Fruit fly (Drosophila melanogaster) whole organism, embryonic: ENCODE results near the gene Cand1.

Experiments
- Aef1 ChIP-seq: fragments of 200-800 bp; sonication (Bioruptor generic); IDR thresholded peaks from 3 replicates; pipeline ENCODE4 v1.3.6; 2022; ENCODE audit warnings: missing biosample characterization, missing genetic modification characterization
- B-H2 ChIP-seq: fragments of 200-800 bp; sonication (Bioruptor generic); optimal IDR thresholded peaks from 2 replicates; lab custom pipeline; 2018; ENCODE audit warnings: missing biosample characterization, mild to moderate bottlenecking, missing genetic modification characterization
- C15 ChIP-seq: fragments of 200-800 bp; sonication (Bioruptor generic); IDR thresholded peaks from 3 replicates; pipeline ENCODE4 v1.3.6; 2022; ENCODE audit warnings: missing biosample characterization, missing genetic modification characterization
- CG11695 ChIP-seq: fragments of 200-800 bp; sonication (Bioruptor generic); IDR thresholded peaks from 3 replicates; pipeline ENCODE4 v1.3.6; 2022; ENCODE audit warnings: missing biosample characterization, missing genetic modification characterization
- CG12219 ChIP-seq: fragments of 200-800 bp; sonication (Bioruptor generic); optimal IDR thresholded peaks from 3 replicates; lab custom pipeline; 2018; ENCODE audit warnings: missing biosample characterization, mild to moderate bottlenecking, missing genetic modification characterization
- CG14860 ChIP-seq: fragments of 200-800 bp; sonication (Bioruptor generic); IDR thresholded peaks from 3 replicates; pipeline ENCODE4 v1.3.6; 2022; ENCODE audit warnings: missing biosample characterization, missing genetic modification characterization; ENCODE audit not compliant: partially characterized antibody
- CG15514 ChIP-seq: fragments of 200-800 bp; sonication (Bioruptor generic); optimal IDR thresholded peaks from 3 replicates; lab custom pipeline; 2017; ENCODE audit warnings: missing biosample characterization, missing genetic modification characterization, mild to moderate bottlenecking, moderate library complexity, missing genetic modification reagents
- CG1603 ChIP-seq: fragments of 200-800 bp; sonication (Bioruptor generic); optimal IDR thresholded peaks from 2 replicates; lab custom pipeline; 2019; ENCODE audit warnings: missing biosample characterization, mild to moderate bottlenecking, missing genetic modification characterization, moderate library complexity
- CG2199 ChIP-seq: fragments of 200-800 bp; sonication (Bioruptor generic); IDR thresholded peaks from 3 replicates; pipeline ENCODE4 v1.3.6; 2022; ENCODE audit warnings: missing biosample characterization, missing genetic modification characterization
- CG32767 ChIP-seq: fragments of 200-800 bp; sonication (Bioruptor generic); IDR thresholded peaks from 2 replicates; pipeline ENCODE4 v1.3.6; 2022; ENCODE audit warnings: missing biosample characterization, missing genetic modification characterization
- CG33557 ChIP-seq: fragments of 200-800 bp; sonication (Bioruptor generic); optimal IDR thresholded peaks from 2 replicates; lab custom pipeline; 2019; ENCODE audit warnings: missing biosample characterization, mild to moderate bottlenecking, missing genetic modification characterization, moderate library complexity
- CG4282 ChIP-seq: fragments of 200-800 bp; sonication (Bioruptor generic); optimal IDR thresholded peaks from 2 replicates; lab custom pipeline; 2016; ENCODE audit warnings: missing biosample characterization, missing genetic modification characterization
- CG6175 ChIP-seq: fragments of 200-800 bp; sonication (Bioruptor generic); IDR thresholded peaks from 3 replicates; pipeline ENCODE4 v1.3.6; 2022; ENCODE audit warnings: missing biosample characterization, missing genetic modification characterization
- CG7271 ChIP-seq: fragments of 200-800 bp; sonication (Bioruptor generic); optimal IDR thresholded peaks from 2 replicates; lab custom pipeline; 2018; ENCODE audit warnings: missing biosample characterization, mild to moderate bottlenecking, missing genetic modification characterization, moderate library complexity
- CG8290 ChIP-seq, 3 experiments: fragments of 200-800 bp; sonication (Bioruptor generic); optimal IDR thresholded peaks; 2 replicates each; lab custom pipeline; 2016 to 2019; ENCODE audit warnings: missing biosample characterization in 3 of 3, missing genetic modification characterization in 3 of 3, mild to moderate bottlenecking in 2 of 3, moderate library complexity in 1 of 3
- CG9797 ChIP-seq: fragments of 200-800 bp; sonication (Bioruptor generic); optimal IDR thresholded peaks from 3 replicates; lab custom pipeline; 2018; ENCODE audit warnings: missing biosample characterization, mild to moderate bottlenecking, missing genetic modification characterization
- Camta ChIP-seq: fragments of 200-800 bp; sonication (Bioruptor generic); optimal IDR thresholded peaks from 2 replicates; lab custom pipeline; 2016; ENCODE audit warnings: missing biosample characterization, missing genetic modification characterization
- D ChIP-seq, 2 experiments: fragments of 200-800 bp in 1 of 2; fragments of >200 bp in 1 of 2; sonication (Bioruptor generic) in 1 of 2; optimal IDR thresholded peaks; 2 replicates in 1 of 2; 3 replicates in 1 of 2; lab custom pipeline; 2017; ENCODE audit warnings: mild to moderate bottlenecking in 1 of 2, missing biosample characterization in 1 of 2, missing genetic modification characterization in 1 of 2, missing genetic modification reagents in 1 of 2
- Dek ChIP-seq: fragments of 200-800 bp; sonication (Bioruptor generic); optimal IDR thresholded peaks from 3 replicates; lab custom pipeline; 2019; ENCODE audit warnings: missing biosample characterization, mild to moderate bottlenecking, missing genetic modification characterization, moderate library complexity
- Fer3 ChIP-seq: fragments of 200-800 bp; sonication (Bioruptor generic); optimal IDR thresholded peaks from 2 replicates; lab custom pipeline; 2018; ENCODE audit warnings: missing biosample characterization, mild to moderate bottlenecking, missing genetic modification characterization, moderate library complexity
- HLH54F ChIP-seq: fragments of 200-800 bp; sonication (Bioruptor generic); optimal IDR thresholded peaks from 3 replicates; lab custom pipeline; 2016; ENCODE audit warnings: missing biosample characterization, missing genetic modification characterization
- HmgD ChIP-seq: fragments of 200-800 bp; sonication (Bioruptor generic); optimal IDR thresholded peaks from 3 replicates; lab custom pipeline; 2016; ENCODE audit warnings: missing biosample characterization, missing genetic modification characterization
- HmgZ ChIP-seq: fragments of 200-800 bp; sonication (Bioruptor generic); optimal IDR thresholded peaks from 2 replicates; lab custom pipeline; 2018; ENCODE audit warnings: missing biosample characterization, mild to moderate bottlenecking, missing genetic modification characterization
- Hr51 ChIP-seq, 2 experiments: fragments of 200-800 bp; sonication (Bioruptor generic); optimal IDR thresholded peaks; 2 replicates in 1 of 2; 3 replicates in 1 of 2; lab custom pipeline; 2016 to 2018; ENCODE audit warnings: missing biosample characterization in 2 of 2, missing genetic modification characterization in 2 of 2, mild to moderate bottlenecking in 1 of 2, moderate library complexity in 1 of 2
- Lhr ChIP-seq: fragments of 200-800 bp; sonication (Bioruptor generic); optimal IDR thresholded peaks from 3 replicates; lab custom pipeline; 2017; ENCODE audit warnings: mild to moderate bottlenecking, missing biosample characterization, missing genetic modification reagents, missing genetic modification characterization
- Mes4 ChIP-seq: fragments of 200-800 bp; sonication (Bioruptor generic); optimal IDR thresholded peaks from 2 replicates; lab custom pipeline; 2016; ENCODE audit warnings: missing biosample characterization, missing genetic modification characterization
- Mrtf ChIP-seq: fragments of 200-800 bp; sonication (Bioruptor generic); IDR thresholded peaks from 3 replicates; pipeline ENCODE4 v1.3.6; 2022; ENCODE audit warnings: missing biosample characterization, missing genetic modification characterization
- Pdp1 ChIP-seq, 2 experiments: fragments of 200-800 bp; sonication (Bioruptor generic); optimal IDR thresholded peaks; 3 replicates each; lab custom pipeline; 2016; ENCODE audit warnings: missing biosample characterization in 2 of 2, missing genetic modification characterization in 2 of 2, mild to moderate bottlenecking in 1 of 2, moderate library complexity in 1 of 2
- Scr ChIP-seq: fragments of 200-800 bp; sonication (Bioruptor generic); IDR thresholded peaks from 2 replicates; pipeline ENCODE4 v1.3.6; 2022; ENCODE audit warnings: missing biosample characterization, missing genetic modification characterization; ENCODE audit not compliant: partially characterized antibody
- Sry-β ChIP-seq: fragments of 200-800 bp; sonication (Bioruptor generic); optimal IDR thresholded peaks from 2 replicates; lab custom pipeline; 2018; ENCODE audit warnings: missing biosample characterization, mild to moderate bottlenecking, missing genetic modification characterization, moderate library complexity
- Sry-δ ChIP-seq: fragments of 200-800 bp; sonication (Bioruptor generic); optimal IDR thresholded peaks from 2 replicates; lab custom pipeline; 2016; ENCODE audit warnings: missing biosample characterization, missing genetic modification characterization
- ara ChIP-seq: fragments of 200-800 bp; sonication (Bioruptor generic); IDR thresholded peaks from 2 replicates; pipeline ENCODE4 v1.3.6; 2022; ENCODE audit warnings: missing biosample characterization, missing genetic modification characterization
- bsh ChIP-seq, 2 experiments: fragments of 200-800 bp; sonication (Bioruptor generic); optimal IDR thresholded peaks; 2 replicates each; lab custom pipeline; 2017 to 2018; ENCODE audit warnings: mild to moderate bottlenecking in 2 of 2, missing biosample characterization in 2 of 2, missing genetic modification characterization in 2 of 2, moderate library complexity in 1 of 2
- chinmo ChIP-seq: fragments of 200-800 bp; sonication (Bioruptor generic); IDR thresholded peaks from 4 replicates; pipeline ENCODE4 v1.3.6; 2022; ENCODE audit warnings: missing biosample characterization, missing genetic modification characterization; ENCODE audit not compliant: partially characterized antibody
- chm ChIP-seq: fragments of 200-800 bp; sonication (Bioruptor generic); IDR thresholded peaks from 2 replicates; pipeline ENCODE4 v1.3.6; 2022; ENCODE audit warnings: missing biosample characterization, missing genetic modification characterization
- dysf ChIP-seq: fragments of 200-800 bp; sonication (Bioruptor generic); IDR thresholded peaks from 3 replicates; pipeline ENCODE4 v1.3.6; 2022; ENCODE audit warnings: missing biosample characterization, missing genetic modification characterization
- gt ChIP-seq: fragments of 200-800 bp; sonication (Bioruptor generic); IDR thresholded peaks from 2 replicates; pipeline ENCODE4 v1.3.6; 2022; ENCODE audit warnings: missing biosample characterization, missing genetic modification characterization
- her ChIP-seq: fragments of 200-800 bp; sonication (Bioruptor generic); optimal IDR thresholded peaks from 2 replicates; lab custom pipeline; 2016; ENCODE audit warnings: missing biosample characterization, missing genetic modification characterization
- jumu ChIP-seq: fragments of 200-800 bp; sonication (Bioruptor generic); optimal IDR thresholded peaks from 3 replicates; lab custom pipeline; 2016; ENCODE audit warnings: missing biosample characterization, missing genetic modification characterization
- kay ChIP-seq: fragments of 200-800 bp; sonication (Bioruptor generic); optimal IDR thresholded peaks from 2 replicates; lab custom pipeline; 2016; ENCODE audit warnings: missing biosample characterization, missing genetic modification characterization
- pan ChIP-seq, 4 experiments: fragments of >200 bp in 3 of 4; fragments of 200-800 bp in 1 of 4; sonication (Bioruptor generic) in 1 of 4; optimal IDR thresholded peaks in 3 of 4; IDR thresholded peaks in 1 of 4; 2 replicates each; pipeline versions ENCODE4 v1.3.6 to Lab custom; 2017 to 2022; ENCODE audit warnings: missing biosample characterization in 2 of 4, missing genetic modification characterization in 2 of 4, mixed read lengths in 1 of 4
- pfk ChIP-seq: fragments of 200-800 bp; sonication (Bioruptor generic); optimal IDR thresholded peaks from 2 replicates; lab custom pipeline; 2018; ENCODE audit warnings: missing biosample characterization, mild to moderate bottlenecking, missing genetic modification characterization, moderate library complexity
- phol ChIP-seq: fragments of 200-800 bp; sonication (Bioruptor generic); optimal IDR thresholded peaks from 3 replicates; lab custom pipeline; 2018; ENCODE audit warnings: missing biosample characterization, mild to moderate bottlenecking, missing genetic modification characterization, moderate library complexity
- sens-2 ChIP-seq: fragments of 200-800 bp; sonication (Bioruptor generic); IDR thresholded peaks from 2 replicates; pipeline ENCODE4 v1.3.6; 2022; ENCODE audit warnings: missing biosample characterization, missing genetic modification characterization
- stc ChIP-seq: fragments of 200-800 bp; sonication (Bioruptor generic); IDR thresholded peaks from 2 replicates; pipeline ENCODE4 v1.3.6; 2022; ENCODE audit warnings: missing biosample characterization, missing genetic modification characterization
- wek ChIP-seq: fragments of 200-800 bp; sonication (Bioruptor generic); optimal IDR thresholded peaks from 3 replicates; lab custom pipeline; 2018; ENCODE audit warnings: missing biosample characterization, mild to moderate bottlenecking, missing genetic modification characterization, moderate library complexity
- zfh1 ChIP-seq: fragments of 200-800 bp; sonication (Bioruptor generic); IDR thresholded peaks from 3 replicates; pipeline ENCODE4 v1.3.6; 2022; ENCODE audit warnings: missing biosample characterization, missing genetic modification characterization

The Cand1 gene

dm6 chr2L:10356508-10356907 is 6.0 kb downstream of the Cand1 start, which contains the start of the genes CtsL4 and ClpP (continued):
- no peak for TF ChIP-seq chinmo (GFP tag; lab: Robert Waterston, UW)
- peak; percentile 40; the same call in 1 of the 3 replicates for TF ChIP-seq Aef1
- peak; percentile 13 for TF ChIP-seq kay (GFP tag; lab: Kevin White, UChicago)
- 0 out of 2 replicates have a peak, but pooled peaks have one; percentile 23 for TF ChIP-seq stc (GFP tag; lab: Robert Waterston, UW)
- peak; percentile 29 to 97 for TF ChIP-seq Pdp1 (GFP tag; optimal IDR thresholded peaks at IDR 0.05; lab: Kevin White, UChicago)
- TF ChIP-seq HmgD = peak; percentile 57
- peak; percentile 25; the same call in 1 of the 3 replicates for TF ChIP-seq zfh1 (GFP tag; lab: Robert Waterston, UW)
- TF ChIP-seq ara (GFP tag; lab: Robert Waterston, UW) = no peak
- peak; percentile 4 for TF ChIP-seq Camta (GFP tag; lab: Kevin White, UChicago)
- TF ChIP-seq phol = peak; percentile 60
- TF ChIP-seq CG9797 (GFP tag; lab: Kevin White, UChicago) = peak; percentile 1
- peak; percentile 64; the same call in 1 of the 2 replicates for TF ChIP-seq chm (GFP tag; lab: Robert Waterston, UW)
- peak; percentile 97 for TF ChIP-seq pfk (GFP tag; lab: Kevin White, UChicago)
- TF ChIP-seq bsh (GFP tag; optimal IDR thresholded peaks at IDR 0.05; lab: Kevin White, UChicago) = peak in 1 of 2 experiments; percentile 33
- TF ChIP-seq Mrtf (GFP tag; lab: Robert Waterston, UW) = peak; percentile 39; the same call in 1 of the 3 replicates
- TF ChIP-seq CG8290 (GFP tag; optimal IDR thresholded peaks at IDR 0.05; lab: Kevin White, UChicago) = peak; percentile 78
- TF ChIP-seq CG8290 (tag; optimal IDR thresholded peaks at IDR 0.05; lab: Kevin White, UChicago) = peak in 1 of 2 experiments; percentile 14
- no peak for TF ChIP-seq CG6175 (GFP tag; lab: Robert Waterston, UW)
- no peak for TF ChIP-seq Mes4 (GFP tag; lab: Kevin White, UChicago)
- TF ChIP-seq C15 (GFP tag; lab: Robert Waterston, UW) = no peak
- peak in 1 of 2 experiments; percentile 2 for TF ChIP-seq Hr51 (GFP tag; optimal IDR thresholded peaks at IDR 0.05; lab: Kevin White, UChicago)
- TF ChIP-seq CG2199 (GFP tag; lab: Robert Waterston, UW) = peak; percentile 55; the same call in 1 of the 3 replicates
- TF ChIP-seq B-H2 (GFP tag; lab: Kevin White, UChicago) = peak; percentile 55
- no peak for TF ChIP-seq gt (GFP tag; lab: Robert Waterston, UW)
- peak; percentile 66; the same call in 1 of the 2 replicates for TF ChIP-seq CG32767
- TF ChIP-seq dysf (GFP tag; lab: Robert Waterston, UW) = peak; percentile 50; the same call in 2 of the 3 replicates
- TF ChIP-seq Sry-β = peak; percentile 21
- TF ChIP-seq CG15514 (GFP tag; lab: Kevin White, UChicago) = peak; percentile 53
- TF ChIP-seq wek (GFP tag; lab: Kevin White, UChicago) = peak; percentile 97
- no peak for TF ChIP-seq jumu (GFP tag; lab: Kevin White, UChicago)
- TF ChIP-seq her (GFP tag; lab: Kevin White, UChicago) = peak; percentile 32
- TF ChIP-seq CG12219 (GFP tag; lab: Kevin White, UChicago) = no peak
- TF ChIP-seq pan (optimal IDR thresholded peaks at IDR 0.05; lab: Kevin White, UChicago) = no peak
- peak in 1 of 2 experiments; percentile 64 for TF ChIP-seq pan (GFP tag; optimal IDR thresholded peaks at IDR 0.05 in 1 of 2, IDR thresholded peaks at IDR 0.05 in 1 of 2)
- TF ChIP-seq Dek (tag; lab: Kevin White, UChicago) = peak; percentile 33
- peak; percentile 2 for TF ChIP-seq CG4282 (GFP tag; lab: Kevin White, UChicago)
- peak; percentile 72 for TF ChIP-seq HmgZ (tag; lab: Kevin White, UChicago)
- TF ChIP-seq Scr (GFP tag; lab: Robert Waterston, UW) = 0 out of 2 replicates have a peak, but pooled peaks have one; percentile 23
- TF ChIP-seq Fer3 = peak; percentile 26
- TF ChIP-seq D (optimal IDR thresholded peaks at IDR 0.05; lab: Kevin White, UChicago) = no peak
- TF ChIP-seq D (GFP tag; optimal IDR thresholded peaks at IDR 0.05; lab: Kevin White, UChicago) = peak; percentile 35
- peak; percentile 8 for TF ChIP-seq CG7271 (tag; lab: Kevin White, UChicago)
- TF ChIP-seq CG1603 (tag; lab: Kevin White, UChicago) = peak; percentile 100
- TF ChIP-seq Sry-δ (GFP tag; lab: Kevin White, UChicago) = peak; percentile 43
- TF ChIP-seq CG14860 (GFP tag; lab: Robert Waterston, UW) = no peak
- peak; percentile 62 for TF ChIP-seq Lhr (GFP tag; lab: Kevin White, UChicago)
- no peak; the same call in 1 of the 2 replicates for TF ChIP-seq sens-2 (GFP tag; lab: Robert Waterston, UW)
- TF ChIP-seq HLH54F = peak; percentile 34
- TF ChIP-seq CG33557 = peak; percentile 36
- TF ChIP-seq CG11695 (GFP tag; lab: Robert Waterston, UW) = no peak
